Worm (Caenorhabditis elegans) whole organism, dauer: Measurements from ENCODE around the gene srh-241.

Experiments used
- unc-62 ChIP-seq: sonication (generic microtip); optimal IDR thresholded peaks from 2 replicates; lab custom pipeline; 2017; ENCODE audit warnings: missing biosample characterization, missing genetic modification reagents, missing genetic modification characterization

srh-241 gene

ce11 chrV:2832666-2833065, 36.7 kb downstream of the srh-241 start, which contains the start of gene srj-50:
Gene srj-50, plus strand, starts transcription at chrV:2832966.
- TF ChIP-seq unc-62 (GFP tag; lab: Kevin White, UChicago): no peak

- TF ChIP-seq unc-62 (GFP tag; lab: Kevin White, UChicago): no peak
These were observed 38.6 kb downstream of the srh-241 start, which contains the start of gene srw-2 for ce11 chrV:2830817-2831216. Gene srw-2, plus strand, starts transcription at chrV:2830878.

- TF ChIP-seq unc-62 (GFP tag; lab: Kevin White, UChicago): no peak
These were observed 42.6 kb downstream of the srh-241 start, which contains the start of gene T03D3.5 for ce11 chrV:2826815-2827214. Gene T03D3.5, minus strand, starts transcription at chrV:2826835.

- TF ChIP-seq unc-62 (GFP tag; lab: Kevin White, UChicago): no peak
These were observed 43.4 kb downstream of the srh-241 start for ce11 chrV:2825978-2826377.

ce11 chrV:2821618-2822272, 47.7 kb downstream of the srh-241 start, which contains the start of gene srh-36:
Gene srh-36, minus strand, starts transcription at chrV:2821668.
- no peak for TF ChIP-seq unc-62 (GFP tag; lab: Kevin White, UChicago)

ce11 chrV:2818117-2818516, 51.3 kb downstream of the srh-241 start, which contains the start of gene srt-34:
Gene srt-34, minus strand, starts transcription at chrV:2818217.
- no peak for TF ChIP-seq unc-62 (GFP tag; lab: Kevin White, UChicago)
